Worm (Caenorhabditis elegans) whole organism, L4 larva: ENCODE measurements around the gene Y39B6A.30.

Experiments
- T26A8.4 ChIP-seq: fragments of 200-800 bp; sonication (Bioruptor generic); IDR thresholded peaks from 2 replicates; pipeline ENCODE4 v1.3.6; 2022; ENCODE audit warnings: missing genetic modification characterization, missing compliant biosample characterization
- Y105C5A.15 ChIP-seq: fragments of 200-800 bp; sonication (Bioruptor generic); IDR thresholded peaks from 2 replicates; pipeline ENCODE4 v1.3.6; 2022; ENCODE audit warnings: missing genetic modification characterization, missing compliant biosample characterization
- Y48G9A.11 ChIP-seq: fragments of 200-800 bp; sonication (Bioruptor generic); IDR thresholded peaks from 2 replicates; pipeline ENCODE4 v1.3.6; 2022; ENCODE audit warnings: missing genetic modification reagents, missing genetic modification characterization, missing compliant biosample characterization
- Y5F2A.4 ChIP-seq: fragments of 200-800 bp; sonication (Bioruptor generic); optimal IDR thresholded peaks from 2 replicates; lab custom pipeline; 2018; ENCODE audit warnings: mild to moderate bottlenecking, missing genetic modification characterization, missing compliant biosample characterization
- ZK337.2 ChIP-seq: fragments of 200-800 bp; sonication (Bioruptor generic); IDR thresholded peaks from 2 replicates; pipeline ENCODE4 v1.3.6; 2022; ENCODE audit warnings: missing genetic modification reagents, missing genetic modification characterization, missing compliant biosample characterization
- aha-1 ChIP-seq: fragments of 150-350 bp; peaks from one replicate; lab custom pipeline; 2014; ENCODE audit warnings: missing biosample characterization, missing genetic modification characterization
- arid-1 ChIP-seq: fragments of 200-800 bp; sonication (Bioruptor generic); conservative IDR thresholded peaks from 2 replicates; pipeline ENCODE4 v1.3.6; 2022; ENCODE audit warnings: missing genetic modification reagents, missing genetic modification characterization, missing compliant biosample characterization
- attf-4 ChIP-seq: sonication (generic microtip); optimal IDR thresholded peaks from 3 replicates; lab custom pipeline; 2017; ENCODE audit warnings: missing biosample characterization, missing genetic modification characterization
- ceh-28 ChIP-seq: fragments of 150-350 bp; optimal IDR thresholded peaks from 2 replicates; lab custom pipeline; 2014; ENCODE audit warnings: missing biosample characterization, missing genetic modification reagents, missing genetic modification characterization
- ceh-62 ChIP-seq: sonication (generic microtip); optimal IDR thresholded peaks from 2 replicates; lab custom pipeline; 2017; ENCODE audit warnings: missing biosample characterization, missing genetic modification characterization
- dpl-1 ChIP-seq: fragments of 150-350 bp; optimal IDR thresholded peaks from 2 replicates; lab custom pipeline; 2014; ENCODE audit warnings: missing biosample characterization, missing genetic modification reagents, missing genetic modification characterization
- dve-1 ChIP-seq: sonication (generic microtip); optimal IDR thresholded peaks from 2 replicates; lab custom pipeline; 2017; ENCODE audit warnings: antibody characterized with exemption, mild to moderate bottlenecking, missing genetic modification characterization, missing compliant biosample characterization; ENCODE audit not compliant: insufficient read depth
- egl-27 ChIP-seq: sonication (generic microtip); optimal IDR thresholded peaks from 3 replicates; lab custom pipeline; 2017; ENCODE audit warnings: missing biosample characterization, missing genetic modification reagents, missing genetic modification characterization
- fkh-10 ChIP-seq: fragments of 150-350 bp; optimal IDR thresholded peaks from 2 replicates; lab custom pipeline; 2014; ENCODE audit warnings: missing biosample characterization, missing genetic modification reagents, missing genetic modification characterization
- fos-1 ChIP-seq: fragments of 150-350 bp; optimal IDR thresholded peaks from 2 replicates; lab custom pipeline; 2014; ENCODE audit warnings: missing biosample characterization, missing genetic modification characterization
- hif-1 ChIP-seq, 2 experiments: sonication (generic microtip); optimal IDR thresholded peaks; 2 replicates each; lab custom pipeline; 2016 to 2017; ENCODE audit warnings: missing compliant biosample characterization in 2 of 2, missing genetic modification characterization in 2 of 2, missing genetic modification reagents in 2 of 2, missing genotype in 2 of 2, mild to moderate bottlenecking in 1 of 2
- hlh-11 ChIP-seq: fragments of 200-800 bp; sonication (Bioruptor generic); optimal IDR thresholded peaks from 2 replicates; lab custom pipeline; 2018; ENCODE audit warnings: mild to moderate bottlenecking, missing genetic modification characterization, missing compliant biosample characterization
- hlh-30 ChIP-seq: sonication (generic microtip); optimal IDR thresholded peaks from 2 replicates; lab custom pipeline; 2017; ENCODE audit warnings: antibody characterized with exemption, mild to moderate bottlenecking, missing genetic modification characterization, missing compliant biosample characterization; ENCODE audit not compliant: insufficient read depth
- lin-1 ChIP-seq: fragments of 200-800 bp; sonication (Bioruptor generic); IDR thresholded peaks from 2 replicates; pipeline ENCODE4 v1.3.6; 2022; ENCODE audit warnings: missing genetic modification reagents, missing genetic modification characterization, missing compliant biosample characterization
- lin-13 ChIP-seq: fragments of 150-350 bp; optimal IDR thresholded peaks from 2 replicates; lab custom pipeline; 2014; ENCODE audit warnings: missing biosample characterization, missing genetic modification reagents, missing genetic modification characterization
- lin-29 ChIP-seq: fragments of 200-800 bp; sonication (Bioruptor generic); IDR thresholded peaks from 2 replicates; pipeline ENCODE4 v1.3.6; 2022; ENCODE audit warnings: missing genetic modification reagents, missing genetic modification characterization, missing compliant biosample characterization
- mep-1 ChIP-seq: fragments of 150-350 bp; sonication (generic microtip); optimal IDR thresholded peaks from 3 replicates; lab custom pipeline; 2014; ENCODE audit warnings: missing biosample characterization, missing genetic modification characterization
- mes-2 ChIP-seq: sonication (generic microtip); optimal IDR thresholded peaks from 2 replicates; lab custom pipeline; 2016; ENCODE audit warnings: missing genotype, mild to moderate bottlenecking, missing genetic modification characterization, missing compliant biosample characterization; ENCODE audit not compliant: poor library complexity, severe bottlenecking
- mxl-2 ChIP-seq: fragments of 200-800 bp; sonication (Bioruptor generic); conservative IDR thresholded peaks from 2 replicates; pipeline ENCODE4 v1.3.6; 2022; ENCODE audit warnings: missing genetic modification reagents, missing genetic modification characterization, missing compliant biosample characterization
- nhr-10 ChIP-seq: fragments of 150-350 bp; optimal IDR thresholded peaks from 2 replicates; lab custom pipeline; 2014; ENCODE audit warnings: missing biosample characterization, missing genetic modification characterization
- nhr-102 ChIP-seq: sonication (generic microtip); optimal IDR thresholded peaks from 2 replicates; lab custom pipeline; 2016; ENCODE audit warnings: mild to moderate bottlenecking, missing genetic modification characterization, moderate library complexity, missing compliant biosample characterization
- nhr-11 ChIP-seq: fragments of 150-350 bp; optimal IDR thresholded peaks from 2 replicates; lab custom pipeline; 2014; ENCODE audit warnings: missing biosample characterization, missing genetic modification characterization
- nhr-28 ChIP-seq: fragments of 150-350 bp; optimal IDR thresholded peaks from 2 replicates; lab custom pipeline; 2014; ENCODE audit warnings: missing biosample characterization, missing genetic modification characterization
- nhr-41 ChIP-seq: fragments of 200-800 bp; sonication (Bioruptor generic); IDR thresholded peaks from 2 replicates; pipeline ENCODE4 v1.3.6; 2022; ENCODE audit warnings: missing genetic modification reagents, missing genetic modification characterization, missing compliant biosample characterization
- nhr-6 ChIP-seq: fragments of 150-350 bp; optimal IDR thresholded peaks from 2 replicates; lab custom pipeline; 2014; ENCODE audit warnings: missing biosample characterization, missing genetic modification characterization
- nhr-76 ChIP-seq: fragments of 150-350 bp; optimal IDR thresholded peaks from 2 replicates; lab custom pipeline; 2014; ENCODE audit warnings: missing biosample characterization, missing genetic modification characterization
- pha-4 ChIP-seq, 2 experiments: fragments of 150-350 bp in 1 of 2; fragments of 200-800 bp in 1 of 2; sonication (Bioruptor generic) in 1 of 2; IDR thresholded peaks in 1 of 2; optimal IDR thresholded peaks in 1 of 2; 2 replicates each; pipeline versions ENCODE4 v1.3.6 to Lab custom; 2014 to 2022; ENCODE audit warnings: missing genetic modification characterization in 2 of 2, missing genetic modification reagents in 2 of 2, missing biosample characterization in 1 of 2, missing compliant biosample characterization in 1 of 2
- rbr-2 ChIP-seq: sonication (generic microtip); optimal IDR thresholded peaks from 2 replicates; lab custom pipeline; 2016; ENCODE audit warnings: missing genotype, missing genetic modification characterization, missing compliant biosample characterization
- set-16 ChIP-seq: fragments of 200-800 bp; sonication (Bioruptor generic); IDR thresholded peaks from 2 replicates; pipeline ENCODE4 v1.3.6; 2022; ENCODE audit warnings: missing genetic modification reagents, missing genetic modification characterization, missing compliant biosample characterization
- snpc-1.2 ChIP-seq: fragments of 200-800 bp; sonication (Bioruptor generic); IDR thresholded peaks from 2 replicates; pipeline ENCODE4 v1.3.6; 2022; ENCODE audit warnings: missing genetic modification reagents, missing genetic modification characterization, missing compliant biosample characterization
- tra-1 ChIP-seq: fragments of 200-800 bp; sonication (Bioruptor generic); IDR thresholded peaks from 2 replicates; pipeline ENCODE4 v1.3.6; 2022; ENCODE audit warnings: missing genetic modification reagents, missing genetic modification characterization, missing compliant biosample characterization
- unc-62 ChIP-seq, 3 experiments: fragments of 150-350 bp in 1 of 3; sonication (generic microtip); optimal IDR thresholded peaks in 2 of 3; peaks in 1 of 3; 1 replicate in 1 of 3; 2 replicates in 2 of 3; lab custom pipeline; 2014 to 2017; ENCODE audit warnings: missing biosample characterization in 3 of 3, missing genetic modification characterization in 3 of 3, missing genetic modification reagents in 3 of 3, missing genotype in 1 of 3
- ztf-7 ChIP-seq: fragments of 150-350 bp; optimal IDR thresholded peaks from 2 replicates; lab custom pipeline; 2014; ENCODE audit warnings: missing biosample characterization, missing genetic modification characterization

The Y39B6A.30 gene

DNA sequence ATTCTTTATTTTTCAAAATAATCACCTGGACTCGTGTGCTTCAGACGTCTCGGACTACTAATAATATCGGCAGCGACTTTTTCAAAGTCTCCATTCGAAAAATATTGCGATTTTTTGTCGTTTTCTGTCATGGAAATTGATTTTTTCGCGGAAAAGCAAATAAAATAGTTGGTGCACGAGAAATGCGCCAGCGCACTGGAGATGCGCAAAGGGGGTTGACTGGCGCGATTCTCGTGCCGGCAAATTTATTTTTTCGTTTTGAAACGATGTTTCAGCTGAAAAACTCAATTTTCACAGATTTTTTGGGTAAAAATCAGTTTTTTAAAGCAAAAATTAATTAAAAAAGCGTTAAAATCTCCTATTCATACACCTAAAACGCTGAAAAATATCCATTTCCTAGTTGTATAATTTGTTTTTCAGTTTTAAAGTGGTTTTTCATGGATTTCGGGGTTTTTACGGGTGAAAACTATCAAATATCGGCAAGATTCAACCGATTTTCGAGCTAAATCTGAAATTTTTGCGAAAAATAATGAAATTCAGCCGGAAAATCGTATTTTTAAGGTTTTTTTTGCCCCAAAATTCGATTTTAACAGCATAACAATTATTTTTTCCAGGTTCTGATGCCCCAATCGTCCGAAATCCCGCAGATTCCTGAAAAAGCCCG lies 24.0 kb upstream of the Y39B6A.30 start, which contains the start of the genes reps-1 and Y39B6A.37 (continued):
- TF ChIP-seq mep-1 (tag; lab: Kevin White, UChicago) (peak; percentile 77), mes-2 (tag; lab: Kevin White, UChicago) (peak; percentile 84), lin-29 (GFP tag; lab: Robert Waterston, UW) (0 out of 2 replicates have a peak, but pooled peaks have one; percentile 36), nhr-28 (tag; lab: Kevin White, UChicago) (peak; percentile 44), pha-4 (GFP tag; IDR thresholded peaks at IDR 0.05; lab: Robert Waterston, UW) (peak; percentile 38; the same call in 1 of the 2 replicates), pha-4 (tag; optimal IDR thresholded peaks at IDR 0.05; lab: Kevin White, UChicago) (no peak), ztf-7 (no peak), attf-4 (tag; lab: Kevin White, UChicago) (no peak), nhr-11 (tag; lab: Kevin White, UChicago) (peak; percentile 43), fkh-10 (GFP tag; lab: Kevin White, UChicago) (no peak), Y48G9A.11 (GFP tag; lab: Robert Waterston, UW) (peak; percentile 57; the same call in 1 of the 2 replicates), ZK337.2 (no peak), fos-1 (tag; lab: Kevin White, UChicago) (no peak), nhr-6 (peak; percentile 3), dpl-1 (peak; percentile 75), T26A8.4 (peak; percentile 75), arid-1 (GFP tag; lab: Robert Waterston, UW) (0 out of 2 replicates have a peak, but pooled peaks have one; percentile 16), hlh-11 (tag; lab: Kevin White, UChicago) (peak; percentile 53), snpc-1.2 (GFP tag; lab: Robert Waterston, UW) (no peak), dve-1 (tag; lab: Kevin White, UChicago) (peak; percentile 72), lin-13 (GFP tag; lab: Kevin White, UChicago) (peak; percentile 72), rbr-2 (tag; lab: Kevin White, UChicago) (peak; percentile 67), tra-1 (GFP tag; lab: Robert Waterston, UW) (0 out of 2 replicates have a peak, but pooled peaks have one; percentile 47)

DNA sequence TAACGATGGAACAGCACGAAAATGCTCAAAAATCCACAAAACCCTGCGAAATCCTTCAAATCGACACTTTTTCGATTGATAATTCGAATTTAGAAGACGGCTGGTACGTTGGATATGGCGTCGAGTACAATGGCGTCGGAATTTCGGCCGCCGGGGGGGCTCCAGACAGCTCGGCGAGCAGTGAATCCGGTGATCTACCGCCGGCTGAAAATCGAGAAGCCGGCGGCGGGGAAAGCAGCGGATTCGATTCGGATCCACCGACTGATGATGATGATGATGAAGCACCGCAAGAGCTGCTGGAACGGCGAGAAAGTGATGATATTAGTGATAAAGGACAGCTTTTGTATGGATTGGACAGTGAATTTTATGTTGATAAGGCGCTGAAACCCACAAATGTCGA lies 23.4 kb upstream of the Y39B6A.30 start:
- no peak for TF ChIP-seq Y5F2A.4 (GFP tag; lab: Kevin White, UChicago)
- peak in 1 of 2 experiments; percentile 47 for TF ChIP-seq unc-62 (GFP tag; optimal IDR thresholded peaks at IDR 0.05 in 1 of 2; lab: Kevin White, UChicago)
- TF ChIP-seq unc-62 (tag; optimal IDR thresholded peaks at IDR 0.05; lab: Kevin White, UChicago): no peak
- no peak for TF ChIP-seq mxl-2 (GFP tag; lab: Robert Waterston, UW)
- TF ChIP-seq set-16 (GFP tag; lab: Robert Waterston, UW): peak; percentile 87

DNA sequence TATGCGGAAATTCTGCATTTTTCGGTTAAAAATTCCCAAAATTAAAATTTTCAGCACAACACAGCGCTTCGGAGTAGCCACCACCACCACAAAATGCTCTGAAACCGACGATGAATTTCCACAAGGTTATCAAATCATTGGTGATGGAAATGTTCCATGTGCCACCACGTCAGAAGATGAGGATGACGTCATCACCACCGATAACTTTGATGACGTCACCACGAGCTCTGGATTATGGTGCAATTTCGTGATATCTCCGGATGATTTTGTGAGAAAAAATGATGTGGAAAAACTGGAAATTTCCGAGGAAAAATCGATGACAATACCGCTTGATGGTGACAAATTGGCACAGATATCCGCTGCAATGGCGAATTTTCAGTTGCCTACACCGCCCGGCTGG lies 21.4 kb upstream of the Y39B6A.30 start:
- TF ChIP-seq egl-27 (tag; lab: Kevin White, UChicago): no peak

DNA sequence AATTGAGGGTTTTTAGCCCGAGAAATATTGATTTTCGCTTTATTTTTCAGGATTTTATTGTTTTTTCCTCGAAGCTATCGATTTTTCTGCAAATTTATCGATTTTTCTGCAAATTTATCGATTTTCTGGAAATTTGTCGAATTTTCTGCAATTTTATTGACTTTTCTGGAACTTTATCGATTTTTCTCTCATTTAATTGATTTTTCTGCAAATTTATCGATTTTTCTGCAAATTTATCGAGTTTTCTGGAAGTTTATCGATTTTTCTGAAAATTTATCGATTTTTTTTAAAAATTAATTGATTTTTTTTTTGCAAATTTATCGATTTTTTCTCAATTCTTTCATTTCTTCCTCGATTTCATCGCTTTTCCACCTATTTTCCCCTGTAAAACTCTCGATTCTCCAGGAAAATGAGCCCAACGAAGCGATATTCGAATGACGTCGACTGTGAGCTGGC lies 20.8 kb upstream of the Y39B6A.30 start, which contains the start of gene gtf-2F2:
Gene gtf-2F2 (plus strand): TSS at position 406 of the 456 bp plus-strand sequence.
- TF ChIP-seq ceh-28 (tag; lab: Kevin White, UChicago) (peak; percentile 91), Y105C5A.15 (GFP tag; lab: Robert Waterston, UW) (no peak), hif-1 (tag; optimal IDR thresholded peaks at IDR 0.05; lab: Kevin White, UChicago) (no peak), nhr-10 (tag; lab: Kevin White, UChicago) (no peak), tra-1 (GFP tag; lab: Robert Waterston, UW) (no peak), nhr-41 (GFP tag; lab: Robert Waterston, UW) (no peak), lin-1 (GFP tag; lab: Robert Waterston, UW) (no peak), nhr-6 (no peak), ceh-62 (tag; lab: Kevin White, UChicago) (no peak), mes-2 (tag; lab: Kevin White, UChicago) (no peak), nhr-102 (tag; lab: Kevin White, UChicago) (no peak), rbr-2 (tag; lab: Kevin White, UChicago) (no peak), nhr-76 (tag; lab: Kevin White, UChicago) (no peak), hlh-30 (tag; lab: Kevin White, UChicago) (no peak), aha-1 (tag; lab: Kevin White, UChicago) (peak; percentile 79), snpc-1.2 (GFP tag; lab: Robert Waterston, UW) (no peak)
